Worm (Caenorhabditis elegans) whole organism, young adult: Measurements from ENCODE around the gene set-5.

Experiments
- B0035.1 ChIP-seq: sonication (generic microtip); optimal IDR thresholded peaks from 2 replicates; lab custom pipeline; 2016; ENCODE audit warnings: missing genetic modification characterization, mild to moderate bottlenecking, missing compliant biosample characterization, missing genotype, missing genetic modification reagents
- B0336.3 ChIP-seq: fragments of 200-800 bp; sonication (Bioruptor generic); IDR thresholded peaks from 2 replicates; pipeline ENCODE4 v1.3.6; 2022; ENCODE audit warnings: missing genetic modification characterization, missing compliant biosample characterization
- D2030.7 ChIP-seq: fragments of 200-800 bp; sonication (Bioruptor generic); IDR thresholded peaks from 2 replicates; pipeline ENCODE4 v1.3.6; 2022; ENCODE audit warnings: missing genetic modification reagents, missing genetic modification characterization, missing compliant biosample characterization
- F37B4.10 ChIP-seq: fragments of 200-800 bp; sonication (Bioruptor generic); IDR thresholded peaks from 2 replicates; pipeline ENCODE4 v1.3.6; 2022; ENCODE audit warnings: missing genetic modification characterization, missing compliant biosample characterization
- F39B2.1 ChIP-seq: fragments of 200-800 bp; sonication (Bioruptor generic); IDR thresholded peaks from 2 replicates; pipeline ENCODE4 v1.3.6; 2022; ENCODE audit warnings: missing genetic modification reagents, missing genetic modification characterization, missing compliant biosample characterization
- F55B11.4 ChIP-seq: sonication (generic microtip); optimal IDR thresholded peaks from 2 replicates; lab custom pipeline; 2016; ENCODE audit warnings: missing compliant biosample characterization, missing genetic modification characterization, borderline replicate concordance; ENCODE audit not compliant: insufficient read depth
- F57A8.1 ChIP-seq: fragments of 200-800 bp; sonication (Bioruptor generic); optimal IDR thresholded peaks from 2 replicates; lab custom pipeline; 2018; ENCODE audit warnings: mild to moderate bottlenecking, missing genetic modification characterization, moderate library complexity, missing compliant biosample characterization
- Y53G8AR.9 ChIP-seq: fragments of 200-800 bp; sonication (Bioruptor generic); conservative IDR thresholded peaks from 2 replicates; pipeline ENCODE4 v1.3.6; 2022; ENCODE audit warnings: missing genetic modification reagents, missing genetic modification characterization, missing compliant biosample characterization
- akir-1 ChIP-seq: fragments of 200-800 bp; sonication (Bioruptor generic); optimal IDR thresholded peaks from 2 replicates; lab custom pipeline; 2018; ENCODE audit warnings: mild to moderate bottlenecking, missing genetic modification characterization, moderate library complexity, missing compliant biosample characterization
- ama-1 ChIP-seq, 3 experiments: fragments of 150-350 bp in 1 of 3; sonication (generic microtip) in 2 of 3; optimal IDR thresholded peaks; 2 replicates each; lab custom pipeline; 2014 to 2018; ENCODE audit warnings: missing biosample characterization in 2 of 3, missing genetic modification characterization in 2 of 3, missing genetic modification reagents in 2 of 3
- attf-5 ChIP-seq: fragments of 200-800 bp; sonication (Bioruptor generic); optimal IDR thresholded peaks from 2 replicates; lab custom pipeline; 2018; ENCODE audit warnings: mild to moderate bottlenecking, missing genetic modification characterization, missing compliant biosample characterization
- cebp-1 ChIP-seq, 2 experiments: fragments of 200-800 bp in 1 of 2; sonication (Bioruptor generic) in 1 of 2; sonication (generic microtip) in 1 of 2; IDR thresholded peaks in 1 of 2; optimal IDR thresholded peaks in 1 of 2; 2 replicates each; pipeline versions ENCODE4 v1.3.6 to Lab custom; 2017 to 2022; ENCODE audit warnings: missing compliant biosample characterization in 2 of 2, missing genetic modification characterization in 2 of 2, mild to moderate bottlenecking in 1 of 2, missing genetic modification reagents in 1 of 2, moderate library complexity in 1 of 2
- cebp-2 ChIP-seq: fragments of 200-800 bp; sonication (Bioruptor generic); IDR thresholded peaks from 2 replicates; pipeline ENCODE4 v1.3.6; 2022; ENCODE audit warnings: missing genetic modification characterization, missing compliant biosample characterization
- ceh-100 ChIP-seq: fragments of 200-800 bp; sonication (Bioruptor generic); IDR thresholded peaks from 2 replicates; pipeline ENCODE4 v1.3.6; 2022; ENCODE audit warnings: missing genetic modification reagents, missing genetic modification characterization, missing compliant biosample characterization
- chd-7 ChIP-seq: sonication (generic microtip); optimal IDR thresholded peaks from 2 replicates; lab custom pipeline; 2016; ENCODE audit warnings: mild to moderate bottlenecking, missing genetic modification characterization, moderate library complexity, missing compliant biosample characterization
- dox-1 ChIP-seq: fragments of 200-800 bp; sonication (Bioruptor generic); IDR thresholded peaks from 2 replicates; pipeline ENCODE4 v1.3.6; 2022; ENCODE audit warnings: missing genetic modification reagents, missing genetic modification characterization, missing compliant biosample characterization
- dpl-1 ChIP-seq: fragments of 150-350 bp; optimal IDR thresholded peaks from 2 replicates; lab custom pipeline; 2014; ENCODE audit warnings: missing biosample characterization, missing genetic modification reagents, missing genetic modification characterization
- egl-18 ChIP-seq: fragments of 200-800 bp; sonication (Bioruptor generic); IDR thresholded peaks from 2 replicates; pipeline ENCODE4 v1.3.6; 2022; ENCODE audit warnings: missing genetic modification reagents, missing genetic modification characterization, missing compliant biosample characterization
- him-1 ChIP-seq: sonication (generic microtip); optimal IDR thresholded peaks from 2 replicates; lab custom pipeline; 2016; ENCODE audit warnings: missing genotype, missing genetic modification reagents, missing genetic modification characterization, missing compliant biosample characterization
- hmg-1.2 ChIP-seq: fragments of 200-800 bp; sonication (Bioruptor generic); IDR thresholded peaks from 2 replicates; pipeline ENCODE4 v1.3.6; 2022; ENCODE audit warnings: missing genetic modification reagents, missing genetic modification characterization, missing compliant biosample characterization
- hsf-1 ChIP-seq: fragments of 200-800 bp; sonication (Bioruptor generic); IDR thresholded peaks from 2 replicates; pipeline ENCODE4 v1.3.6; 2022; ENCODE audit warnings: missing genetic modification reagents, missing genetic modification characterization, missing compliant biosample characterization
- let-607 ChIP-seq, 2 experiments: fragments of 200-800 bp in 1 of 2; sonication (Bioruptor generic) in 1 of 2; sonication (generic microtip) in 1 of 2; optimal IDR thresholded peaks; 2 replicates each; lab custom pipeline; 2016 to 2018; ENCODE audit warnings: mild to moderate bottlenecking in 2 of 2, missing compliant biosample characterization in 2 of 2, missing genetic modification characterization in 2 of 2, moderate library complexity in 2 of 2, missing genotype in 1 of 2
- lin-26 ChIP-seq: fragments of 200-800 bp; sonication (Bioruptor generic); IDR thresholded peaks from 2 replicates; pipeline ENCODE4 v1.3.6; 2022; ENCODE audit warnings: missing genetic modification reagents, missing genetic modification characterization, missing compliant biosample characterization
- madf-3 ChIP-seq: fragments of 200-800 bp; sonication (Bioruptor generic); IDR thresholded peaks from 2 replicates; pipeline ENCODE4 v1.3.6; 2022; ENCODE audit warnings: missing genetic modification reagents, missing genetic modification characterization, missing compliant biosample characterization
- madf-6 ChIP-seq: fragments of 200-800 bp; sonication (Bioruptor generic); IDR thresholded peaks from 2 replicates; pipeline ENCODE4 v1.3.6; 2022; ENCODE audit warnings: missing genetic modification reagents, missing genetic modification characterization, missing compliant biosample characterization
- madf-8 ChIP-seq: fragments of 200-800 bp; sonication (Bioruptor generic); conservative IDR thresholded peaks from 2 replicates; pipeline ENCODE4 v1.3.6; 2022; ENCODE audit warnings: missing genetic modification reagents, missing genetic modification characterization, missing compliant biosample characterization
- mcd-1 ChIP-seq: fragments of 200-800 bp; sonication (Bioruptor generic); IDR thresholded peaks from 2 replicates; pipeline ENCODE4 v1.3.6; 2022; ENCODE audit warnings: missing genetic modification reagents, missing genetic modification characterization, missing compliant biosample characterization
- nfya-2 ChIP-seq: fragments of 200-800 bp; sonication (Bioruptor generic); IDR thresholded peaks from 2 replicates; pipeline ENCODE4 v1.3.6; 2022; ENCODE audit warnings: missing genetic modification reagents, missing genetic modification characterization, missing compliant biosample characterization
- nhr-80 ChIP-seq: sonication (generic microtip); optimal IDR thresholded peaks from 2 replicates; lab custom pipeline; 2016; ENCODE audit warnings: missing genetic modification characterization, missing compliant biosample characterization
- pbrm-1 ChIP-seq: fragments of 200-800 bp; sonication (Bioruptor generic); IDR thresholded peaks from 2 replicates; pipeline ENCODE4 v1.3.6; 2022; ENCODE audit warnings: missing genetic modification reagents, missing genetic modification characterization, missing compliant biosample characterization
- rcor-1 ChIP-seq: fragments of 200-800 bp; sonication (Bioruptor generic); IDR thresholded peaks from 2 replicates; pipeline ENCODE4 v1.3.6; 2022; ENCODE audit warnings: missing genetic modification reagents, missing genetic modification characterization, missing compliant biosample characterization
- snpc-3.4 ChIP-seq: sonication (generic microtip); optimal IDR thresholded peaks from 2 replicates; lab custom pipeline; 2017; ENCODE audit warnings: missing genetic modification characterization, mild to moderate bottlenecking, missing compliant biosample characterization, antibody characterized with exemption, moderate library complexity, missing genotype, missing genetic modification reagents
- sptf-2 ChIP-seq: fragments of 200-800 bp; sonication (Bioruptor generic); optimal IDR thresholded peaks from 2 replicates; lab custom pipeline; 2018; ENCODE audit warnings: mild to moderate bottlenecking, missing genetic modification characterization, missing compliant biosample characterization
- tlf-1 ChIP-seq: fragments of 200-800 bp; sonication (Bioruptor generic); optimal IDR thresholded peaks from 2 replicates; lab custom pipeline; 2018; ENCODE audit warnings: mild to moderate bottlenecking, missing genetic modification characterization, missing compliant biosample characterization
- unc-62 ChIP-seq: fragments of 150-350 bp; optimal IDR thresholded peaks from 2 replicates; lab custom pipeline; 2014; ENCODE audit warnings: missing biosample characterization, missing genetic modification reagents, missing genetic modification characterization
- zfh-2 ChIP-seq: fragments of 200-800 bp; sonication (Bioruptor generic); conservative IDR thresholded peaks from 2 replicates; pipeline ENCODE4 v1.3.6; 2022; ENCODE audit warnings: missing genetic modification reagents, missing genetic modification characterization, missing compliant biosample characterization
- ztf-18 ChIP-seq: sonication (generic microtip); optimal IDR thresholded peaks from 2 replicates; lab custom pipeline; 2016; ENCODE audit warnings: missing genotype, mild to moderate bottlenecking, missing genetic modification characterization, missing compliant biosample characterization
- ztf-3 ChIP-seq: fragments of 200-800 bp; sonication (Bioruptor generic); optimal IDR thresholded peaks from 2 replicates; lab custom pipeline; 2018; ENCODE audit warnings: mild to moderate bottlenecking, missing genetic modification characterization, missing compliant biosample characterization
- ztf-6 ChIP-seq: fragments of 200-800 bp; sonication (Bioruptor generic); IDR thresholded peaks from 2 replicates; pipeline ENCODE4 v1.3.6; 2022; ENCODE audit warnings: missing genetic modification reagents, missing genetic modification characterization, missing compliant biosample characterization

Gene set-5

ce11 chrV:14685435-14686058, 13.2 kb upstream of the set-5 start, which contains the start of gene C47E8.4 (continued):
- peak; percentile 81 for TF ChIP-seq him-1 (tag; lab: Kevin White, UChicago)

ce11 chrV:14686231-14687105, 12.3 kb upstream of the set-5 start:
- TF ChIP-seq F37B4.10, result 0 out of 2 replicates have a peak, but pooled peaks have one; percentile 9
- TF ChIP-seq sptf-2, result peak; percentile 21
- peak; percentile 5 for TF ChIP-seq dpl-1 (GFP tag; lab: Kevin White, UChicago)
- TF ChIP-seq ztf-6, result peak; percentile 44; the same call in 1 of the 2 replicates
- peak; percentile 67 for TF ChIP-seq dox-1 (GFP tag; lab: Robert Waterston, UW)
- peak; percentile 54 for TF ChIP-seq lin-26
- TF ChIP-seq nfya-2 (GFP tag; lab: Robert Waterston, UW), result no peak
- TF ChIP-seq cebp-2, result no peak
- peak; percentile 48; the same call in 1 of the 2 replicates for TF ChIP-seq hsf-1 (GFP tag; lab: Robert Waterston, UW)
- no peak for TF ChIP-seq madf-8 (GFP tag; lab: Robert Waterston, UW)
- TF ChIP-seq F39B2.1 (GFP tag; lab: Robert Waterston, UW), result 0 out of 2 replicates have a peak, but pooled peaks have one; percentile 2
- peak; percentile 31; the same call in 1 of the 2 replicates for TF ChIP-seq mcd-1
- TF ChIP-seq chd-7, result no peak
- peak; percentile 63; the same call in 1 of the 2 replicates for TF ChIP-seq zfh-2 (GFP tag; lab: Robert Waterston, UW)
- 0 out of 2 replicates have a peak, but pooled peaks have one; percentile 28 for TF ChIP-seq Y53G8AR.9 (GFP tag; lab: Robert Waterston, UW)
- peak; percentile 13 for TF ChIP-seq B0336.3 (GFP tag; lab: Robert Waterston, UW)
- peak; percentile 70 for TF ChIP-seq F57A8.1 (GFP tag; lab: Kevin White, UChicago)
- 0 out of 2 replicates have a peak, but pooled peaks have one; percentile 0 for TF ChIP-seq madf-3
- peak; percentile 19; the same call in 1 of the 2 replicates for TF ChIP-seq madf-6 (GFP tag; lab: Robert Waterston, UW)
- no peak for TF ChIP-seq unc-62
- no peak for TF ChIP-seq let-607 (tag; optimal IDR thresholded peaks at IDR 0.05; lab: Kevin White, UChicago)
- no peak for TF ChIP-seq tlf-1 (GFP tag; lab: Kevin White, UChicago)
- TF ChIP-seq ama-1 (optimal IDR thresholded peaks at IDR 0.05; lab: Kevin White, UChicago), result peak; percentile 76
- no peak for TF ChIP-seq ama-1 (GFP tag; optimal IDR thresholded peaks at IDR 0.05; lab: Kevin White, UChicago)
- TF ChIP-seq rcor-1 (GFP tag; lab: Robert Waterston, UW), result peak; percentile 10; the same call in 1 of the 2 replicates
- TF ChIP-seq, all 124 proteins: peak for 17

ce11 chrV:14687106-14687964, 11.4 kb upstream of the set-5 start:
- TF ChIP-seq ztf-3 (GFP tag; lab: Kevin White, UChicago), result no peak
- no peak for TF ChIP-seq ceh-100
- peak; percentile 5 for TF ChIP-seq B0336.3 (GFP tag; lab: Robert Waterston, UW)
- peak; percentile 26 for TF ChIP-seq snpc-3.4 (tag; lab: Kevin White, UChicago)
- TF ChIP-seq egl-18, result no peak
- peak; percentile 40; the same call in 1 of the 2 replicates for TF ChIP-seq mcd-1
- no peak for TF ChIP-seq pbrm-1 (GFP tag; lab: Robert Waterston, UW)
- TF ChIP-seq D2030.7 (GFP tag; lab: Robert Waterston, UW), result no peak
- TF ChIP-seq F55B11.4 (tag; lab: Kevin White, UChicago), result no peak
- TF ChIP-seq lin-26, result no peak
- no peak for TF ChIP-seq B0035.1 (tag; lab: Kevin White, UChicago)
- TF ChIP-seq akir-1 (GFP tag; lab: Kevin White, UChicago), result no peak
- no peak for TF ChIP-seq cebp-1 (GFP tag; IDR thresholded peaks at IDR 0.05; lab: Robert Waterston, UW)
- TF ChIP-seq cebp-1 (tag; optimal IDR thresholded peaks at IDR 0.05; lab: Kevin White, UChicago), result peak; percentile 12
- no peak for TF ChIP-seq ztf-18
- no peak for TF ChIP-seq attf-5 (GFP tag; lab: Kevin White, UChicago)
- TF ChIP-seq F37B4.10, result no peak
- TF ChIP-seq nhr-80 (tag; lab: Kevin White, UChicago), result no peak
- TF ChIP-seq hmg-1.2 (GFP tag; lab: Robert Waterston, UW), result no peak; the same call in 1 of the 2 replicates
